Fruit fly (Drosophila melanogaster) whole organism, embryonic: ENCODE results near the gene Prim2.

ENCODE experiments used
- Atf6 ChIP-seq: fragments of 200-800 bp; sonication (Bioruptor generic); IDR thresholded peaks from 2 replicates; pipeline ENCODE4 v1.3.6; 2022; ENCODE audit warnings: missing biosample characterization, missing genetic modification characterization
- CG17385 ChIP-seq: fragments of 200-800 bp; sonication (Bioruptor generic); optimal IDR thresholded peaks from 3 replicates; lab custom pipeline; 2018; ENCODE audit warnings: missing biosample characterization, mild to moderate bottlenecking, missing genetic modification characterization
- CG7556 ChIP-seq: fragments of 200-800 bp; sonication (Bioruptor generic); optimal IDR thresholded peaks from 2 replicates; lab custom pipeline; 2017; ENCODE audit warnings: missing biosample characterization, mild to moderate bottlenecking, missing genetic modification characterization
- CG8944 ChIP-seq: fragments of 200-800 bp; sonication (Bioruptor generic); optimal IDR thresholded peaks from 3 replicates; lab custom pipeline; 2016; ENCODE audit warnings: missing biosample characterization, missing genetic modification characterization
- CG9876 ChIP-seq: fragments of 200-800 bp; sonication (Bioruptor generic); optimal IDR thresholded peaks from 2 replicates; lab custom pipeline; 2016; ENCODE audit warnings: missing biosample characterization, missing genetic modification characterization
- Mes4 ChIP-seq: fragments of 200-800 bp; sonication (Bioruptor generic); optimal IDR thresholded peaks from 2 replicates; lab custom pipeline; 2016; ENCODE audit warnings: missing biosample characterization, missing genetic modification characterization
- Myb ChIP-seq: fragments of 200-800 bp; sonication (Bioruptor generic); optimal IDR thresholded peaks from 2 replicates; lab custom pipeline; 2016; ENCODE audit warnings: missing biosample characterization, missing genetic modification characterization
- Poxn ChIP-seq: fragments of 200-800 bp; sonication (Bioruptor generic); IDR thresholded peaks from 2 replicates; pipeline ENCODE4 v1.3.6; 2022; ENCODE audit warnings: missing biosample characterization, missing genetic modification characterization
- Sry-δ ChIP-seq: fragments of 200-800 bp; sonication (Bioruptor generic); optimal IDR thresholded peaks from 2 replicates; lab custom pipeline; 2016; ENCODE audit warnings: missing biosample characterization, missing genetic modification characterization
- ems ChIP-seq: fragments of 200-800 bp; sonication (Bioruptor generic); optimal IDR thresholded peaks from 3 replicates; lab custom pipeline; 2016; ENCODE audit warnings: missing biosample characterization, missing genetic modification characterization

DNA sequence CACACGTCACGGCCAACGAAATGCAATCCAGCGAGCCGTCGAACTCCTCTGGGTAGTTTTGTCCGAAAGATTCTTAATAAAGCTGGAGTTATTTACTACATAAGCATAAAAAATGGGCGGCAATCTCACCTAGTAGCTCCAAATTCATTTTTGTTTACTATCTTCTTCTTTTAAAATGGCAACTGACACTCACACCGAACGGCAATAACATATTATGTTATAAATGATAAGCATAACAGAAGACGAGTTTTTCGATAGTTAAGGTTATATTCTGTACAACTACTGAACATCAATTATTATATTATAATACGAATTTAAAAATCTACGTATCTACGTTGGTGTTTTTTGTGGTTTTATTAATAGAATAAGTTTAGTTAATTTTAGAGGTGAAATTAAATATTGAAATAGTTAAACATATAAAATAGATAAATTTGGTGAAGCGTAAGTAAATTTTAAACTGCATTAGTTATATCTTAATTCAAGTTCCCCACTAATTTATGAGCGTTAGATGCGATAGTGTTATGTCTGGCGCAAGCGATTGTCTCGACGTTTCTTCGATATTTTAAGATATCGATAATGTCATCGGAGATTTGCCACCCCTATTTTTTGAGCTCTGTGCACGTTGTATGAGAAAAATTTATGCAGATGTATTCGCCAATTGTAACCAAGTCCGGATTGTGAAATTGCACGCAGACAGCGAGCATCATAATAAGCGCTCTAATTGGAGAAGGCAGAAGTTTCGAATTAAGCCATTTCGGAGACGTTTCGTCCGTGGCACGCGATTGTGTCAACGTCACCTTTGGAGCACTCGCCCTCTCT, 13.4 kb downstream of the Prim2 start, which contains the start of the genes Rbbp5 and eRF1:
- peak; percentile 18 for TF ChIP-seq Myb (GFP tag; lab: Kevin White, UChicago)
- TF ChIP-seq CG9876, result peak; percentile 38
- peak; percentile 40 for TF ChIP-seq Mes4 (GFP tag; lab: Kevin White, UChicago)
- TF ChIP-seq Atf6 (GFP tag; lab: Robert Waterston, UW), result peak; percentile 65
- no peak for TF ChIP-seq Poxn (GFP tag; lab: Robert Waterston, UW)
- peak; percentile 75 for TF ChIP-seq CG7556 (GFP tag; lab: Kevin White, UChicago)
- TF ChIP-seq CG17385, result peak; percentile 95
- TF ChIP-seq CG8944 (GFP tag; lab: Kevin White, UChicago), result peak; percentile 41
- peak; percentile 94 for TF ChIP-seq Sry-δ (GFP tag; lab: Kevin White, UChicago)
- TF ChIP-seq ems (GFP tag; lab: Kevin White, UChicago), result peak; percentile 58
